Fruit fly (Drosophila melanogaster) whole organism, embryonic: ENCODE results near the gene MBD-like.
A peak's percentile ranks its signal among the peaks of the same experiment; 100 is the strongest.

Source experiments
- ATbp ChIP-seq: fragments of 200-800 bp; sonication (Bioruptor generic); optimal IDR thresholded peaks from 2 replicates; lab custom pipeline; 2017; ENCODE audit warnings: missing biosample characterization, mild to moderate bottlenecking, missing genetic modification characterization, missing genetic modification reagents
- Ada2b ChIP-seq: fragments of 200-800 bp; sonication (Bioruptor generic); IDR thresholded peaks from 2 replicates; pipeline ENCODE4 v1.3.6; 2022; ENCODE audit warnings: missing biosample characterization, missing genetic modification characterization
- C15 ChIP-seq: fragments of 200-800 bp; sonication (Bioruptor generic); IDR thresholded peaks from 3 replicates; pipeline ENCODE4 v1.3.6; 2022; ENCODE audit warnings: missing biosample characterization, missing genetic modification characterization
- CG10209 ChIP-seq: fragments of 200-800 bp; sonication (Bioruptor generic); optimal IDR thresholded peaks from 3 replicates; lab custom pipeline; 2017; ENCODE audit warnings: missing biosample characterization, mild to moderate bottlenecking, missing genetic modification characterization, missing genetic modification reagents
- CG11398 ChIP-seq: fragments of 200-800 bp; sonication (Bioruptor generic); optimal IDR thresholded peaks from 2 replicates; lab custom pipeline; 2016; ENCODE audit warnings: missing biosample characterization, missing genetic modification characterization
- CG11560 ChIP-seq: fragments of 200-800 bp; sonication (Bioruptor generic); IDR thresholded peaks from 3 replicates; pipeline ENCODE4 v1.3.6; 2022; ENCODE audit warnings: missing biosample characterization, missing genetic modification characterization
- CG12942 ChIP-seq: fragments of 200-800 bp; sonication (Bioruptor generic); optimal IDR thresholded peaks from 3 replicates; lab custom pipeline; 2016; ENCODE audit warnings: missing biosample characterization, missing genetic modification characterization
- CG13775 ChIP-seq: fragments of 200-800 bp; sonication (Bioruptor generic); optimal IDR thresholded peaks from 3 replicates; lab custom pipeline; 2017; ENCODE audit warnings: missing biosample characterization, mild to moderate bottlenecking, missing genetic modification characterization
- CG15696 ChIP-seq: fragments of 200-800 bp; sonication (Bioruptor generic); optimal IDR thresholded peaks from 2 replicates; lab custom pipeline; 2019; ENCODE audit warnings: missing biosample characterization, mild to moderate bottlenecking, missing genetic modification characterization, moderate library complexity
- CG16815 ChIP-seq: fragments of 200-800 bp; sonication (Bioruptor generic); optimal IDR thresholded peaks from 3 replicates; lab custom pipeline; 2017; ENCODE audit warnings: missing biosample characterization, mild to moderate bottlenecking, missing genetic modification characterization
- CG17385 ChIP-seq: fragments of 200-800 bp; sonication (Bioruptor generic); optimal IDR thresholded peaks from 3 replicates; lab custom pipeline; 2018; ENCODE audit warnings: missing biosample characterization, mild to moderate bottlenecking, missing genetic modification characterization
- CG1832 ChIP-seq: fragments of 200-800 bp; sonication (Bioruptor generic); optimal IDR thresholded peaks from 2 replicates; lab custom pipeline; 2017; ENCODE audit warnings: missing biosample characterization, mild to moderate bottlenecking, missing genetic modification characterization, inconsistent platforms
- CG2129 ChIP-seq: fragments of 200-800 bp; sonication (Bioruptor generic); IDR thresholded peaks from 2 replicates; pipeline ENCODE4 v1.3.6; 2022; ENCODE audit warnings: missing biosample characterization, missing genetic modification characterization; ENCODE audit not compliant: partially characterized antibody
- CG2875 ChIP-seq: fragments of 200-800 bp; sonication (Bioruptor generic); optimal IDR thresholded peaks from 2 replicates; lab custom pipeline; 2017; ENCODE audit warnings: missing biosample characterization, mild to moderate bottlenecking, missing genetic modification characterization, missing genetic modification reagents
- CG31365 ChIP-seq: fragments of 200-800 bp; sonication (Bioruptor generic); optimal IDR thresholded peaks from 2 replicates; lab custom pipeline; 2018; ENCODE audit warnings: missing biosample characterization, mild to moderate bottlenecking, missing genetic modification characterization
- CG4424 ChIP-seq: fragments of 200-800 bp; sonication (Bioruptor generic); optimal IDR thresholded peaks from 3 replicates; lab custom pipeline; 2016; ENCODE audit warnings: missing biosample characterization, missing genetic modification characterization
- CG6654 ChIP-seq: fragments of 200-800 bp; sonication (Bioruptor generic); optimal IDR thresholded peaks from 2 replicates; lab custom pipeline; 2017; ENCODE audit warnings: missing biosample characterization, mild to moderate bottlenecking, missing genetic modification characterization
- CG6689 ChIP-seq: fragments of 200-800 bp; sonication (Bioruptor generic); IDR thresholded peaks from 2 replicates; pipeline ENCODE4 v1.3.6; 2022; ENCODE audit warnings: missing biosample characterization, missing genetic modification characterization
- CG6765 ChIP-seq: fragments of 200-800 bp; sonication (Bioruptor generic); optimal IDR thresholded peaks from 3 replicates; lab custom pipeline; 2017; ENCODE audit warnings: missing biosample characterization, mild to moderate bottlenecking, missing genetic modification characterization
- CG8089 ChIP-seq: fragments of 200-800 bp; sonication (Bioruptor generic); optimal IDR thresholded peaks from 3 replicates; lab custom pipeline; 2016; ENCODE audit warnings: missing biosample characterization, missing genetic modification characterization
- NC2α ChIP-seq: fragments of 200-800 bp; sonication (Bioruptor generic); optimal IDR thresholded peaks from 2 replicates; lab custom pipeline; 2016; ENCODE audit warnings: missing biosample characterization, missing genetic modification characterization
- PHDP ChIP-seq: fragments of 200-800 bp; sonication (Bioruptor generic); optimal IDR thresholded peaks from 3 replicates; lab custom pipeline; 2018; ENCODE audit warnings: missing biosample characterization, mild to moderate bottlenecking, missing genetic modification characterization, moderate library complexity
- Xrp1 ChIP-seq: fragments of 200-800 bp; sonication (Bioruptor generic); IDR thresholded peaks from 2 replicates; pipeline ENCODE4 v1.3.6; 2022; ENCODE audit warnings: missing biosample characterization, missing genetic modification characterization
- amos ChIP-seq: fragments of 200-800 bp; sonication (Bioruptor generic); IDR thresholded peaks from 2 replicates; pipeline ENCODE4 v1.3.6; 2022; ENCODE audit warnings: missing biosample characterization, missing genetic modification characterization; ENCODE audit not compliant: partially characterized antibody
- bab2 ChIP-seq: fragments of 200-800 bp; sonication (Bioruptor generic); optimal IDR thresholded peaks from 2 replicates; lab custom pipeline; 2016; ENCODE audit warnings: missing biosample characterization, missing genetic modification characterization
- bcd ChIP-seq: fragments of 200-800 bp; sonication (Bioruptor generic); optimal IDR thresholded peaks from 2 replicates; lab custom pipeline; 2017; ENCODE audit warnings: missing biosample characterization, mild to moderate bottlenecking, missing genetic modification characterization
- cg ChIP-seq: fragments of 200-800 bp; sonication (Bioruptor generic); optimal IDR thresholded peaks from 3 replicates; lab custom pipeline; 2019; ENCODE audit warnings: missing biosample characterization, mild to moderate bottlenecking, missing genetic modification characterization, moderate library complexity
- crc ChIP-seq: fragments of 200-800 bp; sonication (Bioruptor generic); optimal IDR thresholded peaks from 2 replicates; lab custom pipeline; 2016; ENCODE audit warnings: missing biosample characterization, missing genetic modification characterization
- crp ChIP-seq, 2 experiments: fragments of 200-800 bp; sonication (Bioruptor generic); optimal IDR thresholded peaks; 2 replicates in 1 of 2; 3 replicates in 1 of 2; lab custom pipeline; 2017; ENCODE audit warnings: missing biosample characterization in 2 of 2, missing genetic modification characterization in 2 of 2, mild to moderate bottlenecking in 1 of 2, moderate library complexity in 1 of 2
- cwo ChIP-seq: fragments of 200-800 bp; sonication (Bioruptor generic); optimal IDR thresholded peaks from 3 replicates; lab custom pipeline; 2017; ENCODE audit warnings: missing biosample characterization, missing genetic modification characterization, mild to moderate bottlenecking, moderate library complexity, missing genetic modification reagents
- esg ChIP-seq: fragments of 200-800 bp; sonication (Bioruptor generic); conservative IDR thresholded peaks from 2 replicates; pipeline ENCODE4 v1.3.6; 2022; ENCODE audit warnings: missing biosample characterization, missing genetic modification characterization
- fd64A ChIP-seq: fragments of 200-800 bp; sonication (Bioruptor generic); optimal IDR thresholded peaks from 3 replicates; lab custom pipeline; 2018; ENCODE audit warnings: missing biosample characterization, mild to moderate bottlenecking, missing genetic modification characterization
- gsb ChIP-seq: fragments of 200-800 bp; sonication (Bioruptor generic); IDR thresholded peaks from 2 replicates; pipeline ENCODE4 v1.3.6; 2022; ENCODE audit warnings: missing biosample characterization, missing genetic modification characterization
- kah ChIP-seq: fragments of 200-800 bp; sonication (Bioruptor generic); optimal IDR thresholded peaks from 2 replicates; lab custom pipeline; 2018; ENCODE audit warnings: missing biosample characterization, mild to moderate bottlenecking, missing genetic modification characterization
- ken ChIP-seq: fragments of 200-800 bp; sonication (Bioruptor generic); IDR thresholded peaks from 3 replicates; pipeline ENCODE4 v1.3.6; 2022; ENCODE audit warnings: missing biosample characterization, missing genetic modification characterization
- mam ChIP-seq: fragments of 200-800 bp; sonication (Bioruptor generic); optimal IDR thresholded peaks from 3 replicates; lab custom pipeline; 2016; ENCODE audit warnings: missing biosample characterization, missing genetic modification characterization
- mirr ChIP-seq: fragments of 200-800 bp; sonication (Bioruptor generic); optimal IDR thresholded peaks from 3 replicates; lab custom pipeline; 2018; ENCODE audit warnings: missing biosample characterization, mild to moderate bottlenecking, missing genetic modification characterization
- mld ChIP-seq: fragments of 200-800 bp; sonication (Bioruptor generic); IDR thresholded peaks from 3 replicates; pipeline ENCODE4 v1.3.6; 2022; ENCODE audit warnings: missing biosample characterization, missing genetic modification characterization; ENCODE audit not compliant: partially characterized antibody
- odd ChIP-seq: fragments of 200-800 bp; sonication (Bioruptor generic); optimal IDR thresholded peaks from 2 replicates; lab custom pipeline; 2017; ENCODE audit warnings: missing biosample characterization, mild to moderate bottlenecking, missing genetic modification characterization
- pb ChIP-seq: fragments of 200-800 bp; sonication (Bioruptor generic); optimal IDR thresholded peaks from 3 replicates; lab custom pipeline; 2016; ENCODE audit warnings: missing biosample characterization, missing genetic modification characterization
- pita ChIP-seq: fragments of 200-800 bp; sonication (Bioruptor generic); optimal IDR thresholded peaks from 2 replicates; lab custom pipeline; 2017; ENCODE audit warnings: missing biosample characterization, mild to moderate bottlenecking, missing genetic modification characterization
- psq ChIP-seq: fragments of 200-800 bp; sonication (Bioruptor generic); optimal IDR thresholded peaks from 2 replicates; lab custom pipeline; 2017; ENCODE audit warnings: missing biosample characterization, missing genetic modification characterization
- ro ChIP-seq: fragments of 200-800 bp; sonication (Bioruptor generic); IDR thresholded peaks from 2 replicates; pipeline ENCODE4 v1.3.6; 2022; ENCODE audit warnings: missing biosample characterization, missing genetic modification characterization
- sc ChIP-seq, 3 experiments: fragments of >200 bp in 2 of 3; fragments of 200-800 bp in 1 of 3; sonication (Bioruptor generic) in 1 of 3; optimal IDR thresholded peaks; 2 replicates in 2 of 3; 3 replicates in 1 of 3; lab custom pipeline; 2017; ENCODE audit warnings: mild to moderate bottlenecking in 1 of 3, missing biosample characterization in 1 of 3, missing genetic modification characterization in 1 of 3, missing genetic modification reagents in 1 of 3
- scrt ChIP-seq: fragments of 200-800 bp; sonication (Bioruptor generic); optimal IDR thresholded peaks from 2 replicates; lab custom pipeline; 2018; ENCODE audit warnings: missing biosample characterization, mild to moderate bottlenecking, missing genetic modification characterization, moderate library complexity
- toy ChIP-seq: fragments of 200-800 bp; sonication (Bioruptor generic); IDR thresholded peaks from 2 replicates; pipeline ENCODE4 v1.3.6; 2022; ENCODE audit warnings: missing biosample characterization, missing genetic modification characterization
- trh ChIP-seq: fragments of 200-800 bp; sonication (Bioruptor generic); optimal IDR thresholded peaks from 2 replicates; lab custom pipeline; 2016; ENCODE audit warnings: missing biosample characterization, missing genetic modification characterization
- ttk ChIP-seq: fragments of 200-800 bp; sonication (Bioruptor generic); IDR thresholded peaks from 2 replicates; pipeline ENCODE4 v2.1.2; 2022; ENCODE audit warnings: missing biosample characterization, missing genetic modification characterization
- tup ChIP-seq: fragments of 200-800 bp; sonication (Bioruptor generic); optimal IDR thresholded peaks from 2 replicates; lab custom pipeline; 2016; ENCODE audit warnings: missing biosample characterization, mild to moderate bottlenecking, missing genetic modification characterization, moderate library complexity
- usp ChIP-seq: fragments of >200 bp; optimal IDR thresholded peaks from 2 replicates; lab custom pipeline; 2017; ENCODE audit warnings: missing biosample characterization, missing genetic modification characterization
- zfh2 ChIP-seq: fragments of 200-800 bp; sonication (Bioruptor generic); optimal IDR thresholded peaks from 2 replicates; lab custom pipeline; 2016; ENCODE audit warnings: missing biosample characterization, missing genetic modification characterization

Gene MBD-like

DNA sequence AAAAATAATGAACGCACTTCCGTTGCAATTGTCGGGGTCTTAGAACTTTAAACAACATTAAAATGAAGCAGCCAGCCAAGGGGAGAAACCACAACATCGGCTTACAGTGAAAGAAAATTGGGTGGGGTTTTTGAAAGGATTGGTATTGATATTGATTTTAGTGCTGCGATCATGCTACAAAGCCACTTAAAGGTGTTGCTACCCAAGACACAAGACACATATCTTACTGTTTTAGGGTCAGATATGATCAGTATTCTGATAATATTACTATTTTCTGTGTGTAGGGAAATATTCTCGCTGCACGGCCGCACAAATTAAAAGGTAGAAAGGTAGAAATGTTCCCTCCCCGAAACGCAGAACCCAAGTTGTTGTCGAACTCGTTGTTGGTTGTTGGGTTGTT lies 45.5 kb downstream of the MBD-like start (continued):
- TF ChIP-seq pb (GFP tag; lab: Kevin White, UChicago) (no peak), CG13775 (GFP tag; lab: Kevin White, UChicago) (peak; percentile 44), mirr (GFP tag; lab: Kevin White, UChicago) (no peak), psq (GFP tag; lab: Kevin White, UChicago) (no peak), odd (no peak), CG10209 (no peak), CG6765 (GFP tag; lab: Kevin White, UChicago) (no peak), ken (GFP tag; lab: Robert Waterston, UW) (no peak), ro (GFP tag; lab: Robert Waterston, UW) (no peak), crp (GFP tag; optimal IDR thresholded peaks at IDR 0.05; lab: Kevin White, UChicago) (no peak), CG1832 (GFP tag; lab: Kevin White, UChicago) (no peak), CG16815 (GFP tag; lab: Kevin White, UChicago) (peak; percentile 20), cg (GFP tag; lab: Kevin White, UChicago) (no peak), CG12942 (GFP tag; lab: Kevin White, UChicago) (no peak), crc (GFP tag; lab: Kevin White, UChicago) (no peak), ATbp (GFP tag; lab: Kevin White, UChicago) (no peak), CG4424 (GFP tag; lab: Kevin White, UChicago) (peak; percentile 67), PHDP (tag; lab: Kevin White, UChicago) (no peak), gsb (no peak), CG11398 (no peak), pita (GFP tag; lab: Kevin White, UChicago) (no peak), mld (GFP tag; lab: Robert Waterston, UW) (no peak), sc (optimal IDR thresholded peaks at IDR 0.05; lab: Kevin White, UChicago) (no peak), sc (GFP tag; optimal IDR thresholded peaks at IDR 0.05; lab: Kevin White, UChicago) (peak; percentile 26), zfh2 (GFP tag; lab: Kevin White, UChicago) (no peak), toy (GFP tag; lab: Robert Waterston, UW) (no peak), NC2α (GFP tag; lab: Kevin White, UChicago) (no peak), Ada2b (GFP tag; lab: Robert Waterston, UW) (no peak), CG31365 (no peak), bab2 (GFP tag; lab: Kevin White, UChicago) (peak; percentile 36), tup (GFP tag; lab: Kevin White, UChicago) (peak; percentile 8), C15 (GFP tag; lab: Robert Waterston, UW) (no peak), scrt (GFP tag; lab: Kevin White, UChicago) (no peak), cwo (GFP tag; lab: Kevin White, UChicago) (no peak), trh (GFP tag; lab: Kevin White, UChicago) (no peak), Xrp1 (GFP tag; lab: Robert Waterston, UW) (peak; percentile 78), CG6689 (peak; percentile 55; the same call in 1 of the 2 replicates), CG15696 (tag; lab: Kevin White, UChicago) (peak; percentile 66), CG6654 (no peak), CG2875 (no peak), kah (no peak), ttk (no peak), usp (no peak), CG11560 (no peak), amos (GFP tag; lab: Robert Waterston, UW) (no peak), CG8089 (GFP tag; lab: Kevin White, UChicago) (peak; percentile 14), mam (GFP tag; lab: Kevin White, UChicago) (no peak), fd64A (GFP tag; lab: Kevin White, UChicago) (no peak), bcd (GFP tag; lab: Kevin White, UChicago) (no peak), esg (no peak), CG17385 (GFP tag; lab: Kevin White, UChicago) (no peak), CG2129 (no peak)
